Fruit fly (Drosophila melanogaster): Measurements from ENCODE around the gene Pgam5.

Pgam5 gene

dm6 chrX:1858867-1859266 lies 14.5 kb downstream of the Pgam5 start, which contains the start of gene Lamtor5:
TSS of gene Lamtor5 (minus strand) at chrX:1858971.
- 0 out of 2 replicates have a peak, but pooled peaks have one; percentile 25 for TF ChIP-seq CG6272 (GFP tag; IDR thresholded peaks at IDR 0.05)
- no peak for TF ChIP-seq fd102C (GFP tag; optimal IDR thresholded peaks at IDR 0.05)
- TF ChIP-seq E2f1 (GFP tag; IDR thresholded peaks at IDR 0.05), result no peak
- no peak for TF ChIP-seq Ravus (GFP tag; IDR thresholded peaks at IDR 0.05)
- TF ChIP-seq CG16779 (GFP tag; IDR thresholded peaks at IDR 0.05), result peak; percentile 28; the same call in 1 of the 2 replicates
- TF ChIP-seq CG2712 (tag; optimal IDR thresholded peaks at IDR 0.05), result peak; percentile 58
- TF ChIP-seq mam (GFP tag; optimal IDR thresholded peaks at IDR 0.05), result peak; percentile 43
- TF ChIP-seq bigmax (GFP tag; optimal IDR thresholded peaks at IDR 0.05), result no peak
- TF ChIP-seq Abd-B (GFP tag; optimal IDR thresholded peaks at IDR 0.05), result no peak
- TF ChIP-seq CG10565 (GFP tag; optimal IDR thresholded peaks at IDR 0.05), result no peak
- no peak for TF ChIP-seq Tbp (GFP tag; optimal IDR thresholded peaks at IDR 0.05)
- TF ChIP-seq Sox100B (GFP tag; optimal IDR thresholded peaks at IDR 0.05), result no peak
- TF ChIP-seq dpn (GFP tag; optimal IDR thresholded peaks at IDR 0.05), result peak; percentile 38 to 44
- peak; percentile 32 for TF ChIP-seq Hsf (GFP tag; optimal IDR thresholded peaks at IDR 0.05)
- no peak for TF ChIP-seq tll (GFP tag; optimal IDR thresholded peaks at IDR 0.05)
- TF ChIP-seq Max (GFP tag; optimal IDR thresholded peaks at IDR 0.05), result peak; percentile 24
- TF ChIP-seq CG17186 (GFP tag; optimal IDR thresholded peaks at IDR 0.05), result no peak
- TF ChIP-seq CG12942 (GFP tag; optimal IDR thresholded peaks at IDR 0.05), result no peak
- TF ChIP-seq B-H2 (GFP tag; optimal IDR thresholded peaks at IDR 0.05), result peak; percentile 1
- TF ChIP-seq gcm (GFP tag; optimal IDR thresholded peaks at IDR 0.05), result no peak
- no peak for TF ChIP-seq disco-r (GFP tag; optimal IDR thresholded peaks at IDR 0.05)
- no peak for TF ChIP-seq CG7963 (GFP tag; IDR thresholded peaks at IDR 0.05; ENCODE audit: partially characterized antibody)
- no peak for TF ChIP-seq ken (GFP tag; IDR thresholded peaks at IDR 0.05)
- TF ChIP-seq Ssrp (tag; optimal IDR thresholded peaks at IDR 0.05), result peak; percentile 32
- TF ChIP-seq caup (GFP tag; optimal IDR thresholded peaks at IDR 0.05; ENCODE audit: severe bottlenecking), result peak; percentile 36
- peak; percentile 54 for TF ChIP-seq Meics (GFP tag; optimal IDR thresholded peaks at IDR 0.05)
- no peak; the same call in 1 of the 2 replicates for TF ChIP-seq ato (GFP tag; IDR thresholded peaks at IDR 0.05; ENCODE audit: partially characterized antibody)
- no peak for TF ChIP-seq Side (GFP tag; optimal IDR thresholded peaks at IDR 0.05)
- TF ChIP-seq CG1602 (GFP tag; optimal IDR thresholded peaks at IDR 0.05), result no peak
- no peak for TF ChIP-seq Mrtf (GFP tag; IDR thresholded peaks at IDR 0.05)
- no peak for TF ChIP-seq CG1647 (GFP tag; optimal IDR thresholded peaks at IDR 0.05)
- peak; percentile 39 for TF ChIP-seq YL-1 (GFP tag; optimal IDR thresholded peaks at IDR 0.05)
- TF ChIP-seq ac (GFP tag; optimal IDR thresholded peaks at IDR 0.05), result no peak
- TF ChIP-seq zf30C (GFP tag; optimal IDR thresholded peaks at IDR 0.05), result no peak
- TF ChIP-seq CG16815 (GFP tag; optimal IDR thresholded peaks at IDR 0.05), result no peak
- TF ChIP-seq Hr3 (GFP tag; optimal IDR thresholded peaks at IDR 0.05), result no peak
- TF ChIP-seq CG2678 (tag; optimal IDR thresholded peaks at IDR 0.05), result peak; percentile 54
- 0 out of 2 replicates have a peak, but pooled peaks have one; percentile 20 for TF ChIP-seq CG10366 (GFP tag; IDR thresholded peaks at IDR 0.05)
- TF ChIP-seq Oli (tag; optimal IDR thresholded peaks at IDR 0.05), result no peak
- TF ChIP-seq dm (GFP tag; optimal IDR thresholded peaks at IDR 0.05), result no peak
- no peak for TF ChIP-seq CG11093 (GFP tag; IDR thresholded peaks at IDR 0.05)
- TF ChIP-seq CG11247 (GFP tag; IDR thresholded peaks at IDR 0.05), result no peak
- no peak for TF ChIP-seq cg (GFP tag; optimal IDR thresholded peaks at IDR 0.05)
- no peak for TF ChIP-seq ewg (GFP tag; optimal IDR thresholded peaks at IDR 0.05)
- no peak for TF ChIP-seq HLH3B (GFP tag; IDR thresholded peaks at IDR 0.05)
- TF ChIP-seq CG13624 (GFP tag; optimal IDR thresholded peaks at IDR 0.05), result peak; percentile 21
- TF ChIP-seq Fer3 (tag; optimal IDR thresholded peaks at IDR 0.05), result peak; percentile 45
- no peak for TF ChIP-seq hb (GFP tag; IDR thresholded peaks at IDR 0.05; ENCODE audit: partially characterized antibody)
- no peak for TF ChIP-seq Mes4 (GFP tag; optimal IDR thresholded peaks at IDR 0.05)
- peak; percentile 27 for TF ChIP-seq CG1603 (tag; optimal IDR thresholded peaks at IDR 0.05)
- TF ChIP-seq croc (GFP tag; conservative IDR thresholded peaks at IDR 0.05), result no peak

Measured in whole organism, embryonic.